Fruit fly (Drosophila melanogaster): Measurements from ENCODE around the gene Taf10.

DNA sequence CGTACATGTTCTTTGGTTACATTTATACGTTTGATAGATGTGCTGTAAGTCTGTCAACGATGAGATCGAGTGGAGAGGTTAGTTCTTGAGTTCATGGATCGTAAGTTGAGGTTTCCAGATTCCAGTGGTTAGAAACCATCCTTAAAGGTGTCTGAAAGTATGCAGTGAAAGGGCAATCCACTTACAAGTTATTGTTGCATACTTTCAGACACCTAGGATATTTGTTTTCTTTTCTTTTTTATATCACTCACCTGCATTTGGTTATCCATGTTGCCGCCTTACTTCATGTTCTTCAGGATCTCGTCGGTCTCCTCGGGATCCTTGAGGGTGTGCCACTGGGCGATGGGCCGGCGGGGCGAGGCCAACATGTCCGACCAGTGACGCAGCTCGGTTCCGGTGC, 15.1 kb downstream of the Taf10 start:
- TF ChIP-seq Hr78 (GFP tag; optimal IDR thresholded peaks at IDR 0.05) (no peak), h (GFP tag; optimal IDR thresholded peaks at IDR 0.05) (no peak), Abd-B (GFP tag; optimal IDR thresholded peaks at IDR 0.05) (no peak)
